Worm (Caenorhabditis elegans): Measurements from ENCODE around the gene sri-73.

Gene sri-73

DNA sequence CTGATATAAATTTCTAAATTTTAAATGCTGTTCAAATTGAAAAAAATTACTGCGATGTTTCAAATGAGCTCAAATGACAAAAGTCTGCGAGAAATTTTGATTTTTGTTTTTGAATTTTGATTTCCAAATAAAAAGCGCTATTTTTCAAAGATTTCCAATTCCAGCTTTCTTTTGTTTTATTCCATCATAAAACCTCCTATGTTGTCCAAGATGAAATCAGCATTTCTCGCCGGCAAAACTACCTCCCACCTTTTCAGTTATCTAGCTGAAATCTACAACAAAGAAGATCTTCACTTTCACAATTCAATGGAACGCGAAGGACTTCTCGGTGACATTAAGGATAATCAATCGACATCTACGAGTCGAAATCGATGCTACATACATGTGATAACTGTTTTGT, 13.1 kb upstream of the sri-73 start, which contains the start of gene K06H6.4:
Gene K06H6.4, plus strand, starts transcription at position 301 of the 400 bp plus-strand sequence.
- TF ChIP-seq ceh-34 (tag; optimal IDR thresholded peaks at IDR 0.05) (no peak), pqm-1 (tag; optimal IDR thresholded peaks at IDR 0.05) (no peak), ceh-30 (tag; optimal IDR thresholded peaks at IDR 0.05) (no peak), pag-3 (tag; optimal IDR thresholded peaks at IDR 0.05; ENCODE audit: borderline replicate concordance) (no peak), sox-2 (GFP tag; IDR thresholded peaks at IDR 0.05) (no peak), zip-5 (tag; optimal IDR thresholded peaks at IDR 0.05) (no peak), hlh-13 (GFP tag; optimal IDR thresholded peaks at IDR 0.05) (no peak), syd-9 (tag; optimal IDR thresholded peaks at IDR 0.05) (no peak), tbx-2 (tag; optimal IDR thresholded peaks at IDR 0.05) (no peak), eyg-1 (tag; optimal IDR thresholded peaks at IDR 0.05) (no peak), ceh-45 (GFP tag; IDR thresholded peaks at IDR 0.05) (no peak), ceh-19 (GFP tag; optimal IDR thresholded peaks at IDR 0.05) (no peak), fax-1 (tag; optimal IDR thresholded peaks at IDR 0.05) (no peak), ahr-1 (tag; optimal IDR thresholded peaks at IDR 0.05) (no peak), ttx-3 (tag; optimal IDR thresholded peaks at IDR 0.05) (no peak), nhr-232 (tag; optimal IDR thresholded peaks at IDR 0.05) (no peak), che-1 (tag; optimal IDR thresholded peaks at IDR 0.05) (no peak), nfya-1 (tag; optimal IDR thresholded peaks at IDR 0.05) (no peak), ceh-9 (tag; optimal IDR thresholded peaks at IDR 0.05) (no peak), ceh-14 (tag; optimal IDR thresholded peaks at IDR 0.05) (no peak)

DNA sequence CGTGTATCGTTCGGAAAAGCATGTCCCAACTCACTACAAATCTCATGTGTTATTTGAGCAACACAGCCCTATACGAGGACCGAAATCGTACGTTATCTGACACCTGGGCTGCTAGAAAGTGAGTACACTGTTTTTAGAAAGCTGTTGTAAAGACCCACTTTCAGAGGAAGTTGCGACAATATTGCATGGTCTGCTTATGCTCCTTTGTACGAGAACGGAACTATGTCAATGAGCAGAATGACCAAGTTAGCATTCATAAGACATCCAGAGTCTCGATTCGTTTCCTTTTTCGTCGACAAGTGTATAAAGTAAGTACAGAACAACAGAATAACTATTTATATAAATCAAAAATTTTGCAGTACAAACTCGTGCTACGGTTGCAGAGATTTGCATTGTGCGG, 11.0 kb upstream of the sri-73 start:
- TF ChIP-seq ahr-1 (tag; optimal IDR thresholded peaks at IDR 0.05) (no peak), npax-4 (tag; optimal IDR thresholded peaks at IDR 0.05) (no peak), hlh-30 (tag; optimal IDR thresholded peaks at IDR 0.05; ENCODE audit: insufficient read depth) (no peak), K09A11.1 (tag; optimal IDR thresholded peaks at IDR 0.05; ENCODE audit: insufficient read depth) (no peak), nhr-232 (tag; optimal IDR thresholded peaks at IDR 0.05) (no peak), ceh-19 (GFP tag; optimal IDR thresholded peaks at IDR 0.05) (no peak), rnt-1 (tag; optimal IDR thresholded peaks at IDR 0.05) (no peak), pros-1 (tag; optimal IDR thresholded peaks at IDR 0.05) (no peak), elt-2 (tag; optimal IDR thresholded peaks at IDR 0.05) (no peak), syd-9 (tag; optimal IDR thresholded peaks at IDR 0.05) (no peak), fax-1 (tag; optimal IDR thresholded peaks at IDR 0.05) (no peak)

DNA sequence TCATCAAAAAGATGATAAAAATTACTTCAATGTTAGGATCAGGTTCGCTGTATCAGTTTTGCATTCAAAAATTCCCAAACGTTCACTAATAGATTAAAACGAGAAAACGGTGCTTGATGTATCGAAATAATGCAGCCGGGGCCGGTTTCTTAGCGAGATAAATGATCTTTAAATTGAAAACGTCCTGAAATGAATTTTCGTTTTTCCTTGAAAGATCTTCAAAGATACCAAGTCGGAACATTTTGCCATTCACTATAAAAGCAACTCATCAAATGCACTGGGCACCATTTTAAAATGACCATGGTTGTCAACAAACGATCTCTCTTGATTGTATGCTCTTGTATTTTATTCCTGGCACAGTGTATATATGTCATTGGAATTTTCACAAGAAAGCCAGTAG, 10.2 kb upstream of the sri-73 start, which contains the start of gene K06H6.5:
Gene K06H6.5, plus strand, starts transcription at position 301 of the 400 bp plus-strand sequence.
- TF ChIP-seq T23F11.4 (GFP tag; optimal IDR thresholded peaks at IDR 0.05) (no peak), ceh-19 (GFP tag; optimal IDR thresholded peaks at IDR 0.05) (no peak), hlh-30 (tag; optimal IDR thresholded peaks at IDR 0.05; ENCODE audit: insufficient read depth) (no peak), ceh-6 (GFP tag; optimal IDR thresholded peaks at IDR 0.05) (no peak), nhr-11 (tag; optimal IDR thresholded peaks at IDR 0.05) (no peak), ceh-22 (tag; optimal IDR thresholded peaks at IDR 0.05) (no peak), nfya-1 (tag; optimal IDR thresholded peaks at IDR 0.05) (no peak), pqm-1 (tag; optimal IDR thresholded peaks at IDR 0.05) (no peak), pha-4 (tag; optimal IDR thresholded peaks at IDR 0.05) (no peak), unc-3 (GFP tag; conservative IDR thresholded peaks at IDR 0.05) (no peak), unc-3 (tag; optimal IDR thresholded peaks at IDR 0.05) (no peak), F13H6.1 (tag; optimal IDR thresholded peaks at IDR 0.05) (no peak), sox-4 (tag; optimal IDR thresholded peaks at IDR 0.05) (no peak), K09A11.1 (tag; optimal IDR thresholded peaks at IDR 0.05; ENCODE audit: insufficient read depth) (no peak), sox-2 (GFP tag; IDR thresholded peaks at IDR 0.05) (no peak), hlh-6 (tag; optimal IDR thresholded peaks at IDR 0.05) (no peak), pros-1 (tag; optimal IDR thresholded peaks at IDR 0.05) (no peak), ceh-9 (tag; optimal IDR thresholded peaks at IDR 0.05) (no peak), fax-1 (tag; optimal IDR thresholded peaks at IDR 0.05) (no peak)

DNA sequence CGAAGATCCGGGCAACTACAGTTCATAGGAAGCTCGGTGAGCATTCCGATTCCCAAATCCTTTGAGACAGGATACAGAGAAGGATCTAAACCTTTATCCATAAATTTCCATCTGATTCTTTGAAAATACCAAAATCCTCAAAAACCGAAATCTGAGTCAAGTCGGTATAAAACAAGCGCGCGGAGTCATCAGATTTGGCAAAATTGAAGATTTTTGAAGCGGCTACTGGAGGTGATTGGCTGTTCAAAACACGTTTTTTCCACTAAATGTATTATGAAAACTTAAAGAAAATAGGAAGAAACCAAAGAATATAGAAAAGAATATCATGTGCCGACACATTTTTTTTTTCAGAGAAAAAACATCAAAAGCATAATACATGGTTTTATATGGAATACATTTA, 8.8 kb upstream of the sri-73 start, which contains the start of gene C14C6.13:
Gene C14C6.13, minus strand, starts transcription at position 101 of the 400 bp plus-strand sequence.
- TF ChIP-seq pha-2 (tag; optimal IDR thresholded peaks at IDR 0.05) (no peak), ztf-16 (tag; optimal IDR thresholded peaks at IDR 0.05) (no peak), C08G9.2 (tag; optimal IDR thresholded peaks at IDR 0.05) (no peak), mec-3 (tag; optimal IDR thresholded peaks at IDR 0.05; ENCODE audit: borderline replicate concordance) (no peak), unc-3 (GFP tag; conservative IDR thresholded peaks at IDR 0.05) (no peak), unc-3 (tag; optimal IDR thresholded peaks at IDR 0.05) (no peak)
